Fruit fly (Drosophila melanogaster) whole organism, embryonic: ENCODE measurements around the gene CG32625.

ENCODE experiments used
- Bdp1 ChIP-seq: fragments of 200-800 bp; sonication (Bioruptor generic); optimal IDR thresholded peaks from 3 replicates; lab custom pipeline; 2016; ENCODE audit warnings: missing biosample characterization, missing genetic modification characterization
- CG10431 ChIP-seq: fragments of 200-800 bp; sonication (Bioruptor generic); optimal IDR thresholded peaks from 3 replicates; lab custom pipeline; 2018; ENCODE audit warnings: missing biosample characterization, mild to moderate bottlenecking, missing genetic modification characterization
- CG10979 ChIP-seq: fragments of 200-800 bp; sonication (Bioruptor generic); optimal IDR thresholded peaks from 2 replicates; lab custom pipeline; 2018; ENCODE audit warnings: missing biosample characterization, mild to moderate bottlenecking, missing genetic modification characterization, moderate library complexity
- CG11504 ChIP-seq: fragments of 200-800 bp; sonication (Bioruptor generic); optimal IDR thresholded peaks from 3 replicates; lab custom pipeline; 2019; ENCODE audit warnings: missing biosample characterization, mild to moderate bottlenecking, missing genetic modification characterization, moderate library complexity
- CG11560 ChIP-seq: fragments of 200-800 bp; sonication (Bioruptor generic); IDR thresholded peaks from 3 replicates; pipeline ENCODE4 v1.3.6; 2022; ENCODE audit warnings: missing biosample characterization, missing genetic modification characterization
- CG12155 ChIP-seq: fragments of 200-800 bp; sonication (Bioruptor generic); optimal IDR thresholded peaks from 3 replicates; lab custom pipeline; 2016; ENCODE audit warnings: missing biosample characterization, missing genetic modification characterization
- CG12236 ChIP-seq: fragments of 200-800 bp; sonication (Bioruptor generic); optimal IDR thresholded peaks from 2 replicates; lab custom pipeline; 2016; ENCODE audit warnings: missing biosample characterization, missing genetic modification characterization
- CG1233 ChIP-seq: fragments of 200-800 bp; sonication (Bioruptor generic); optimal IDR thresholded peaks from 4 replicates; lab custom pipeline; 2018; ENCODE audit warnings: missing biosample characterization, mild to moderate bottlenecking, missing genetic modification characterization
- CG1792 ChIP-seq: fragments of 200-800 bp; sonication (Bioruptor generic); optimal IDR thresholded peaks from 2 replicates; lab custom pipeline; 2016; ENCODE audit warnings: missing biosample characterization, missing genetic modification characterization
- CG18619 ChIP-seq: fragments of 200-800 bp; sonication (Bioruptor generic); optimal IDR thresholded peaks from 3 replicates; lab custom pipeline; 2017; ENCODE audit warnings: missing biosample characterization, mild to moderate bottlenecking, missing genetic modification characterization
- CG31224 ChIP-seq: fragments of 200-800 bp; sonication (Bioruptor generic); IDR thresholded peaks from 2 replicates; pipeline ENCODE4 v1.3.6; 2022; ENCODE audit warnings: missing biosample characterization, missing genetic modification characterization
- CG33557 ChIP-seq: fragments of 200-800 bp; sonication (Bioruptor generic); optimal IDR thresholded peaks from 2 replicates; lab custom pipeline; 2019; ENCODE audit warnings: missing biosample characterization, mild to moderate bottlenecking, missing genetic modification characterization, moderate library complexity
- CG3407 ChIP-seq: fragments of 200-800 bp; sonication (Bioruptor generic); optimal IDR thresholded peaks from 2 replicates; lab custom pipeline; 2018; ENCODE audit warnings: missing biosample characterization, mild to moderate bottlenecking, missing genetic modification characterization
- CG4328 ChIP-seq: fragments of 200-800 bp; sonication (Bioruptor generic); optimal IDR thresholded peaks from 3 replicates; lab custom pipeline; 2017; ENCODE audit warnings: missing biosample characterization, missing genetic modification reagents, missing genetic modification characterization
- CG6689 ChIP-seq: fragments of 200-800 bp; sonication (Bioruptor generic); IDR thresholded peaks from 2 replicates; pipeline ENCODE4 v1.3.6; 2022; ENCODE audit warnings: missing biosample characterization, missing genetic modification characterization
- CG7357 ChIP-seq: fragments of 200-800 bp; sonication (Bioruptor generic); IDR thresholded peaks from 3 replicates; pipeline ENCODE4 v1.3.6; 2022; ENCODE audit warnings: missing biosample characterization, missing genetic modification characterization
- CG9727 ChIP-seq: fragments of 200-800 bp; sonication (Bioruptor generic); optimal IDR thresholded peaks from 3 replicates; lab custom pipeline; 2017; ENCODE audit warnings: missing biosample characterization, mild to moderate bottlenecking, missing genetic modification characterization
- CkIIα-i1 ChIP-seq: fragments of 200-800 bp; sonication (Bioruptor generic); IDR thresholded peaks from 2 replicates; pipeline ENCODE4 v1.3.6; 2022; ENCODE audit warnings: missing biosample characterization, missing genetic modification characterization
- Dek ChIP-seq: fragments of 200-800 bp; sonication (Bioruptor generic); optimal IDR thresholded peaks from 3 replicates; lab custom pipeline; 2019; ENCODE audit warnings: missing biosample characterization, mild to moderate bottlenecking, missing genetic modification characterization, moderate library complexity
- Gug ChIP-seq: fragments of 200-800 bp; sonication (Bioruptor generic); IDR thresholded peaks from 4 replicates; pipeline ENCODE4 v1.3.6; 2022; ENCODE audit warnings: missing biosample characterization, missing genetic modification characterization
- Hr51 ChIP-seq, 2 experiments: fragments of 200-800 bp; sonication (Bioruptor generic); optimal IDR thresholded peaks; 2 replicates in 1 of 2; 3 replicates in 1 of 2; lab custom pipeline; 2016 to 2018; ENCODE audit warnings: missing biosample characterization in 2 of 2, missing genetic modification characterization in 2 of 2, mild to moderate bottlenecking in 1 of 2, moderate library complexity in 1 of 2
- Hr78 ChIP-seq, 2 experiments: fragments of 200-800 bp in 1 of 2; fragments of >200 bp in 1 of 2; sonication (Bioruptor generic) in 1 of 2; optimal IDR thresholded peaks; 2 replicates each; lab custom pipeline; 2017 to 2019; ENCODE audit warnings: missing biosample characterization in 2 of 2, missing genetic modification characterization in 2 of 2, mild to moderate bottlenecking in 1 of 2, moderate library complexity in 1 of 2
- Lim3 ChIP-seq: fragments of 200-800 bp; sonication (Bioruptor generic); IDR thresholded peaks from 2 replicates; pipeline ENCODE4 v1.3.6; 2022; ENCODE audit warnings: missing biosample characterization, missing genetic modification characterization
- Sox100B ChIP-seq: fragments of 200-800 bp; sonication (Bioruptor generic); optimal IDR thresholded peaks from 3 replicates; lab custom pipeline; 2018; ENCODE audit warnings: missing biosample characterization, mild to moderate bottlenecking, missing genetic modification characterization
- TFAM ChIP-seq: fragments of 200-800 bp; sonication (Bioruptor generic); optimal IDR thresholded peaks from 2 replicates; lab custom pipeline; 2017; ENCODE audit warnings: missing biosample characterization, missing genetic modification characterization, inconsistent platforms
- Xbp1 ChIP-seq: fragments of 200-800 bp; sonication (Bioruptor generic); optimal IDR thresholded peaks from 3 replicates; lab custom pipeline; 2016; ENCODE audit warnings: missing biosample characterization, mild to moderate bottlenecking, missing genetic modification characterization
- al ChIP-seq: fragments of 200-800 bp; sonication (Bioruptor generic); IDR thresholded peaks from 2 replicates; pipeline ENCODE4 v1.3.6; 2022; ENCODE audit warnings: missing biosample characterization, missing genetic modification characterization
- ap ChIP-seq: fragments of 200-800 bp; sonication (Bioruptor generic); IDR thresholded peaks from 2 replicates; pipeline ENCODE4 v1.3.6; 2022; ENCODE audit warnings: missing biosample characterization, missing genetic modification characterization
- ase ChIP-seq: fragments of 200-800 bp; sonication (Bioruptor generic); IDR thresholded peaks from 3 replicates; pipeline ENCODE4 v1.3.6; 2022; ENCODE audit warnings: missing biosample characterization, missing genetic modification characterization
- bab2 ChIP-seq: fragments of 200-800 bp; sonication (Bioruptor generic); optimal IDR thresholded peaks from 2 replicates; lab custom pipeline; 2016; ENCODE audit warnings: missing biosample characterization, missing genetic modification characterization
- bsh ChIP-seq, 2 experiments: fragments of 200-800 bp; sonication (Bioruptor generic); optimal IDR thresholded peaks; 2 replicates each; lab custom pipeline; 2017 to 2018; ENCODE audit warnings: mild to moderate bottlenecking in 2 of 2, missing biosample characterization in 2 of 2, missing genetic modification characterization in 2 of 2, moderate library complexity in 1 of 2
- cg ChIP-seq: fragments of 200-800 bp; sonication (Bioruptor generic); optimal IDR thresholded peaks from 3 replicates; lab custom pipeline; 2019; ENCODE audit warnings: missing biosample characterization, mild to moderate bottlenecking, missing genetic modification characterization, moderate library complexity
- ci ChIP-seq: fragments of 200-800 bp; sonication (Bioruptor generic); IDR thresholded peaks from 3 replicates; pipeline ENCODE4 v1.3.6; 2022; ENCODE audit warnings: missing biosample characterization, missing genetic modification characterization
- danr ChIP-seq: fragments of 200-800 bp; sonication (Bioruptor generic); IDR thresholded peaks from 2 replicates; pipeline ENCODE4 v1.3.6; 2022; ENCODE audit warnings: missing biosample characterization, missing genetic modification characterization
- dpn ChIP-seq, 2 experiments: fragments of 200-800 bp; sonication (Bioruptor generic); optimal IDR thresholded peaks; 3 replicates each; lab custom pipeline; 2016; ENCODE audit warnings: missing biosample characterization in 2 of 2, missing genetic modification characterization in 2 of 2
- eve ChIP-seq, 2 experiments: fragments of >200 bp; optimal IDR thresholded peaks; 2 replicates each; lab custom pipeline; 2017; ENCODE audit warnings: missing biosample characterization in 2 of 2, missing genetic modification characterization in 2 of 2
- exex ChIP-seq: fragments of 200-800 bp; sonication (Bioruptor generic); optimal IDR thresholded peaks from 4 replicates; lab custom pipeline; 2018; ENCODE audit warnings: missing biosample characterization, mild to moderate bottlenecking, missing genetic modification characterization, moderate library complexity
- ind ChIP-seq: fragments of 200-800 bp; sonication (Bioruptor generic); optimal IDR thresholded peaks from 3 replicates; lab custom pipeline; 2016; ENCODE audit warnings: missing biosample characterization, missing genetic modification characterization
- insv ChIP-seq, 2 experiments: fragments of 200-800 bp; sonication (Bioruptor generic); optimal IDR thresholded peaks; 3 replicates each; lab custom pipeline; 2016 to 2018; ENCODE audit warnings: missing biosample characterization in 2 of 2, missing genetic modification characterization in 2 of 2
- inv ChIP-seq: fragments of 200-800 bp; sonication (Bioruptor generic); IDR thresholded peaks from 2 replicates; pipeline ENCODE4 v1.3.6; 2022; ENCODE audit warnings: missing biosample characterization, missing genetic modification characterization; ENCODE audit not compliant: partially characterized antibody
- knrl ChIP-seq: fragments of 200-800 bp; sonication (Bioruptor generic); IDR thresholded peaks from 3 replicates; pipeline ENCODE4 v1.3.6; 2022; ENCODE audit warnings: missing biosample characterization, missing genetic modification characterization; ENCODE audit not compliant: partially characterized antibody
- pita ChIP-seq: fragments of 200-800 bp; sonication (Bioruptor generic); optimal IDR thresholded peaks from 2 replicates; lab custom pipeline; 2017; ENCODE audit warnings: missing biosample characterization, mild to moderate bottlenecking, missing genetic modification characterization
- shn ChIP-seq: fragments of 200-800 bp; sonication (Bioruptor generic); optimal IDR thresholded peaks from 3 replicates; lab custom pipeline; 2016; ENCODE audit warnings: missing biosample characterization, missing genetic modification characterization
- sima ChIP-seq: fragments of 200-800 bp; sonication (Bioruptor generic); optimal IDR thresholded peaks from 2 replicates; lab custom pipeline; 2016; ENCODE audit warnings: missing biosample characterization, missing genetic modification characterization
- sob ChIP-seq: fragments of 200-800 bp; sonication (Bioruptor generic); IDR thresholded peaks from 2 replicates; pipeline ENCODE4 v1.3.6; 2022; ENCODE audit warnings: missing biosample characterization, missing genetic modification characterization
- sqz ChIP-seq: fragments of 200-800 bp; sonication (Bioruptor generic); optimal IDR thresholded peaks from 3 replicates; lab custom pipeline; 2018; ENCODE audit warnings: missing biosample characterization, mild to moderate bottlenecking, missing genetic modification characterization
- trem ChIP-seq: fragments of 200-800 bp; optimal IDR thresholded peaks from 3 replicates; lab custom pipeline; 2019; ENCODE audit warnings: missing biosample characterization, mild to moderate bottlenecking, missing genetic modification characterization, moderate library complexity
- trh ChIP-seq: fragments of 200-800 bp; sonication (Bioruptor generic); optimal IDR thresholded peaks from 2 replicates; lab custom pipeline; 2016; ENCODE audit warnings: missing biosample characterization, missing genetic modification characterization
- z ChIP-seq: fragments of 200-800 bp; sonication (Bioruptor generic); IDR thresholded peaks from 3 replicates; pipeline ENCODE4 v1.3.6; 2022; ENCODE audit warnings: missing biosample characterization, missing genetic modification characterization
- zen2 ChIP-seq: fragments of 200-800 bp; sonication (Bioruptor generic); IDR thresholded peaks from 3 replicates; pipeline ENCODE4 v1.3.6; 2022; ENCODE audit warnings: missing biosample characterization, missing genetic modification characterization; ENCODE audit not compliant: partially characterized antibody
- zf30C ChIP-seq: fragments of 200-800 bp; sonication (Bioruptor generic); optimal IDR thresholded peaks from 3 replicates; lab custom pipeline; 2018; ENCODE audit warnings: missing biosample characterization, mild to moderate bottlenecking, missing genetic modification characterization

CG32625 gene

dm6 chrX:13755152-13755557 is 1.5 kb downstream of the CG32625 start, which contains the start of gene Pdcd4 (continued):
- TF ChIP-seq zen2 (GFP tag; lab: Robert Waterston, UW) (no peak), z (GFP tag; lab: Robert Waterston, UW) (no peak), ap (no peak), sima (no peak), Dek (tag; lab: Kevin White, UChicago) (peak; percentile 33), Lim3 (GFP tag; lab: Robert Waterston, UW) (no peak), Sox100B (GFP tag; lab: Kevin White, UChicago) (no peak), knrl (GFP tag; lab: Robert Waterston, UW) (0 out of 3 replicates have a peak, but pooled peaks have one; percentile 26), trh (GFP tag; lab: Kevin White, UChicago) (no peak), shn (GFP tag; lab: Kevin White, UChicago) (no peak), zf30C (GFP tag; lab: Kevin White, UChicago) (no peak), Hr78 (GFP tag; optimal IDR thresholded peaks at IDR 0.05; lab: Kevin White, UChicago) (no peak), CG11504 (tag; lab: Kevin White, UChicago) (peak; percentile 7), CkIIα-i1 (GFP tag; lab: Robert Waterston, UW) (no peak), sob (GFP tag; lab: Robert Waterston, UW) (no peak; the same call in 1 of the 2 replicates), insv (GFP tag; optimal IDR thresholded peaks at IDR 0.05; lab: Kevin White, UChicago) (peak in 1 of 2 experiments; percentile 1), bab2 (GFP tag; lab: Kevin White, UChicago) (no peak), CG4328 (GFP tag; lab: Kevin White, UChicago) (peak; percentile 52), ci (GFP tag; lab: Robert Waterston, UW) (0 out of 3 replicates have a peak, but pooled peaks have one; percentile 27), Gug (GFP tag; lab: Robert Waterston, UW) (0 out of 4 replicates have a peak, but pooled peaks have one; percentile 26), inv (GFP tag; lab: Robert Waterston, UW) (no peak), pita (GFP tag; lab: Kevin White, UChicago) (no peak), CG11560 (tag; lab: Robert Waterston, UW) (no peak), dpn (GFP tag; optimal IDR thresholded peaks at IDR 0.05; lab: Kevin White, UChicago) (peak in 1 of 2 experiments; percentile 7), trem (tag; lab: Kevin White, UChicago) (peak; percentile 43), CG12236 (GFP tag; lab: Kevin White, UChicago) (no peak), Bdp1 (GFP tag; lab: Kevin White, UChicago) (no peak), TFAM (GFP tag; lab: Kevin White, UChicago) (no peak), danr (GFP tag; lab: Robert Waterston, UW) (no peak), eve (GFP tag; optimal IDR thresholded peaks at IDR 0.05; lab: Kevin White, UChicago) (peak in 1 of 2 experiments; percentile 16), al (GFP tag; lab: Robert Waterston, UW) (no peak), exex (tag; lab: Kevin White, UChicago) (no peak), ase (0 out of 3 replicates have a peak, but pooled peaks have one; percentile 16), Xbp1 (GFP tag; lab: Kevin White, UChicago) (no peak), CG3407 (GFP tag; lab: Kevin White, UChicago) (no peak), CG7357 (GFP tag; lab: Robert Waterston, UW) (no peak), CG12155 (GFP tag; lab: Kevin White, UChicago) (peak; percentile 44), CG10431 (GFP tag; lab: Kevin White, UChicago) (no peak), cg (GFP tag; lab: Kevin White, UChicago) (peak; percentile 47), CG9727 (GFP tag; lab: Kevin White, UChicago) (peak; percentile 1), CG33557 (no peak), sqz (GFP tag; lab: Kevin White, UChicago) (peak; percentile 55), bsh (GFP tag; optimal IDR thresholded peaks at IDR 0.05; lab: Kevin White, UChicago) (no peak), CG10979 (tag; lab: Kevin White, UChicago) (peak; percentile 35), Hr51 (GFP tag; optimal IDR thresholded peaks at IDR 0.05; lab: Kevin White, UChicago) (peak in 1 of 2 experiments; percentile 23), CG1233 (GFP tag; lab: Kevin White, UChicago) (no peak), CG31224 (GFP tag; lab: Robert Waterston, UW) (no peak), ind (GFP tag; lab: Kevin White, UChicago) (no peak), CG6689 (GFP tag; lab: Robert Waterston, UW) (no peak), CG18619 (GFP tag; lab: Kevin White, UChicago) (no peak), CG1792 (GFP tag; lab: Kevin White, UChicago) (no peak)
